Fruit fly (Drosophila melanogaster) whole organism, embryonic: ENCODE data around the gene NK7.1.
A peak's percentile ranks its signal among the peaks of the same experiment; 100 is the strongest.

Source experiments
- Adf1 ChIP-seq: fragments of 200-800 bp; sonication (Bioruptor generic); IDR thresholded peaks from 2 replicates; pipeline ENCODE4 v1.3.6; 2022; ENCODE audit warnings: missing biosample characterization, missing genetic modification characterization
- Atf-2 ChIP-seq: fragments of 200-800 bp; sonication (Bioruptor generic); optimal IDR thresholded peaks from 2 replicates; lab custom pipeline; 2016; ENCODE audit warnings: missing biosample characterization, missing genetic modification characterization
- Atf3 ChIP-seq: fragments of 200-800 bp; sonication (Bioruptor generic); optimal IDR thresholded peaks from 3 replicates; lab custom pipeline; 2016; ENCODE audit warnings: missing biosample characterization, missing genetic modification characterization
- B-H2 ChIP-seq: fragments of 200-800 bp; sonication (Bioruptor generic); optimal IDR thresholded peaks from 2 replicates; lab custom pipeline; 2018; ENCODE audit warnings: missing biosample characterization, mild to moderate bottlenecking, missing genetic modification characterization
- C15 ChIP-seq: fragments of 200-800 bp; sonication (Bioruptor generic); IDR thresholded peaks from 3 replicates; pipeline ENCODE4 v1.3.6; 2022; ENCODE audit warnings: missing biosample characterization, missing genetic modification characterization
- CG10431 ChIP-seq: fragments of 200-800 bp; sonication (Bioruptor generic); optimal IDR thresholded peaks from 3 replicates; lab custom pipeline; 2018; ENCODE audit warnings: missing biosample characterization, mild to moderate bottlenecking, missing genetic modification characterization
- CG10979 ChIP-seq: fragments of 200-800 bp; sonication (Bioruptor generic); optimal IDR thresholded peaks from 2 replicates; lab custom pipeline; 2018; ENCODE audit warnings: missing biosample characterization, mild to moderate bottlenecking, missing genetic modification characterization, moderate library complexity
- CG12299 ChIP-seq: fragments of 200-800 bp; sonication (Bioruptor generic); optimal IDR thresholded peaks from 2 replicates; lab custom pipeline; 2018; ENCODE audit warnings: missing biosample characterization, mild to moderate bottlenecking, missing genetic modification characterization
- CG12391 ChIP-seq: fragments of 200-800 bp; sonication (Bioruptor generic); optimal IDR thresholded peaks from 3 replicates; lab custom pipeline; 2018; ENCODE audit warnings: missing biosample characterization, mild to moderate bottlenecking, missing genetic modification characterization, moderate library complexity
- CG13123 ChIP-seq: fragments of 200-800 bp; sonication (Bioruptor generic); optimal IDR thresholded peaks from 2 replicates; lab custom pipeline; 2016; ENCODE audit warnings: missing biosample characterization, missing genetic modification characterization
- CG1529 ChIP-seq: fragments of 200-800 bp; sonication (Bioruptor generic); optimal IDR thresholded peaks from 3 replicates; lab custom pipeline; 2018; ENCODE audit warnings: missing biosample characterization, missing genetic modification characterization
- CG16815 ChIP-seq: fragments of 200-800 bp; sonication (Bioruptor generic); optimal IDR thresholded peaks from 3 replicates; lab custom pipeline; 2017; ENCODE audit warnings: missing biosample characterization, mild to moderate bottlenecking, missing genetic modification characterization
- CG17802 ChIP-seq: fragments of 200-800 bp; sonication (Bioruptor generic); optimal IDR thresholded peaks from 2 replicates; lab custom pipeline; 2018; ENCODE audit warnings: missing biosample characterization, mild to moderate bottlenecking, missing genetic modification characterization, moderate library complexity
- CG2889 ChIP-seq: fragments of 200-800 bp; sonication (Bioruptor generic); IDR thresholded peaks from 3 replicates; pipeline ENCODE4 v1.3.6; 2022; ENCODE audit warnings: missing biosample characterization, missing genetic modification characterization
- CG30431 ChIP-seq: fragments of 200-800 bp; sonication (Bioruptor generic); optimal IDR thresholded peaks from 2 replicates; lab custom pipeline; 2017; ENCODE audit warnings: missing biosample characterization, missing genetic modification characterization
- CG32532 ChIP-seq: fragments of 200-800 bp; sonication (Bioruptor generic); IDR thresholded peaks from 2 replicates; pipeline ENCODE4 v1.3.6; 2022; ENCODE audit warnings: missing biosample characterization, missing genetic modification characterization
- CG33213 ChIP-seq: fragments of 200-800 bp; sonication (Bioruptor generic); optimal IDR thresholded peaks from 3 replicates; lab custom pipeline; 2016; ENCODE audit warnings: missing biosample characterization, missing genetic modification characterization
- CG33557 ChIP-seq: fragments of 200-800 bp; sonication (Bioruptor generic); optimal IDR thresholded peaks from 2 replicates; lab custom pipeline; 2019; ENCODE audit warnings: missing biosample characterization, mild to moderate bottlenecking, missing genetic modification characterization, moderate library complexity
- CG34224 ChIP-seq: fragments of 200-800 bp; sonication (Bioruptor generic); IDR thresholded peaks from 3 replicates; pipeline ENCODE4 v1.3.6; 2022; ENCODE audit warnings: missing biosample characterization, missing genetic modification characterization; ENCODE audit not compliant: partially characterized antibody
- CG3726 ChIP-seq: fragments of 200-800 bp; sonication (Bioruptor generic); IDR thresholded peaks from 3 replicates; pipeline ENCODE4, ENCODE4 v1.3.6; 2022; ENCODE audit warnings: missing biosample characterization, missing genetic modification characterization
- CG4282 ChIP-seq: fragments of 200-800 bp; sonication (Bioruptor generic); optimal IDR thresholded peaks from 2 replicates; lab custom pipeline; 2016; ENCODE audit warnings: missing biosample characterization, missing genetic modification characterization
- CG6683 ChIP-seq: fragments of 200-800 bp; sonication (Bioruptor generic); optimal IDR thresholded peaks from 2 replicates; lab custom pipeline; 2017; ENCODE audit warnings: missing biosample characterization, mild to moderate bottlenecking, missing genetic modification characterization, missing genetic modification reagents
- CG7987 ChIP-seq: fragments of 200-800 bp; sonication (Bioruptor generic); optimal IDR thresholded peaks from 2 replicates; lab custom pipeline; 2018; ENCODE audit warnings: missing biosample characterization, mild to moderate bottlenecking, missing genetic modification characterization, moderate library complexity
- Doc3 ChIP-seq: fragments of 200-800 bp; sonication (Bioruptor generic); IDR thresholded peaks from 3 replicates; pipeline ENCODE4 v1.3.6; 2022; ENCODE audit warnings: missing biosample characterization, missing genetic modification characterization; ENCODE audit not compliant: partially characterized antibody
- Kr ChIP-seq: fragments of 200-800 bp; sonication (Bioruptor generic); optimal IDR thresholded peaks from 2 replicates; lab custom pipeline; 2017; ENCODE audit warnings: missing biosample characterization, mild to moderate bottlenecking, missing genetic modification characterization
- Lhr ChIP-seq: fragments of 200-800 bp; sonication (Bioruptor generic); optimal IDR thresholded peaks from 3 replicates; lab custom pipeline; 2017; ENCODE audit warnings: mild to moderate bottlenecking, missing biosample characterization, missing genetic modification reagents, missing genetic modification characterization
- Lpt ChIP-seq: fragments of >200 bp; optimal IDR thresholded peaks from 2 replicates; lab custom pipeline; 2018; ENCODE audit warnings: missing biosample characterization, missing genetic modification characterization
- Opbp ChIP-seq: fragments of 200-800 bp; sonication (Bioruptor generic); IDR thresholded peaks from 3 replicates; pipeline ENCODE4 v1.3.6; 2022; ENCODE audit warnings: missing biosample characterization, missing genetic modification characterization; ENCODE audit not compliant: partially characterized antibody
- Ptx1 ChIP-seq: fragments of 200-800 bp; sonication (Bioruptor generic); IDR thresholded peaks from 2 replicates; pipeline ENCODE4 v1.3.6; 2022; ENCODE audit warnings: missing biosample characterization, missing genetic modification characterization
- Ravus ChIP-seq: fragments of 200-800 bp; sonication (Bioruptor generic); IDR thresholded peaks from 2 replicates; pipeline ENCODE4 v1.3.6; 2022; ENCODE audit warnings: missing biosample characterization, missing genetic modification characterization
- Sox100B ChIP-seq: fragments of 200-800 bp; sonication (Bioruptor generic); optimal IDR thresholded peaks from 3 replicates; lab custom pipeline; 2018; ENCODE audit warnings: missing biosample characterization, mild to moderate bottlenecking, missing genetic modification characterization
- Sry-δ ChIP-seq: fragments of 200-800 bp; sonication (Bioruptor generic); optimal IDR thresholded peaks from 2 replicates; lab custom pipeline; 2016; ENCODE audit warnings: missing biosample characterization, missing genetic modification characterization
- Stat92E ChIP-seq, 3 experiments: fragments of >200 bp in 2 of 3; fragments of 200-800 bp in 1 of 3; sonication (Bioruptor generic) in 1 of 3; optimal IDR thresholded peaks; 2 replicates each; lab custom pipeline; 2017 to 2019; ENCODE audit warnings: missing biosample characterization in 3 of 3, missing genetic modification characterization in 3 of 3, mild to moderate bottlenecking in 1 of 3, moderate library complexity in 1 of 3
- Taf1 ChIP-seq: fragments of 200-800 bp; sonication (Bioruptor generic); IDR thresholded peaks from 2 replicates; pipeline ENCODE4 v1.3.6; 2022; ENCODE audit warnings: missing biosample characterization, missing genetic modification characterization
- Tbp ChIP-seq: fragments of >200 bp; optimal IDR thresholded peaks from 2 replicates; lab custom pipeline; 2018; ENCODE audit warnings: missing biosample characterization, missing genetic modification characterization
- ab ChIP-seq: fragments of 200-800 bp; sonication (Bioruptor generic); optimal IDR thresholded peaks from 2 replicates; lab custom pipeline; 2016; ENCODE audit warnings: missing biosample characterization, missing genetic modification characterization
- al ChIP-seq: fragments of 200-800 bp; sonication (Bioruptor generic); IDR thresholded peaks from 2 replicates; pipeline ENCODE4 v1.3.6; 2022; ENCODE audit warnings: missing biosample characterization, missing genetic modification characterization
- ara ChIP-seq: fragments of 200-800 bp; sonication (Bioruptor generic); IDR thresholded peaks from 2 replicates; pipeline ENCODE4 v1.3.6; 2022; ENCODE audit warnings: missing biosample characterization, missing genetic modification characterization
- ash1 ChIP-seq: fragments of 200-800 bp; sonication (Bioruptor generic); optimal IDR thresholded peaks from 2 replicates; lab custom pipeline; 2018; ENCODE audit warnings: missing biosample characterization, mild to moderate bottlenecking, missing genetic modification characterization
- dmrt11E ChIP-seq: fragments of 200-800 bp; sonication (Bioruptor generic); optimal IDR thresholded peaks from 3 replicates; lab custom pipeline; 2018; ENCODE audit warnings: missing biosample characterization, mild to moderate bottlenecking, missing genetic modification characterization, moderate library complexity
- fd3F ChIP-seq: fragments of 200-800 bp; sonication (Bioruptor generic); optimal IDR thresholded peaks from 2 replicates; lab custom pipeline; 2018; ENCODE audit warnings: missing biosample characterization, mild to moderate bottlenecking, missing genetic modification characterization, moderate library complexity
- h ChIP-seq: fragments of >200 bp; optimal IDR thresholded peaks from 2 replicates; lab custom pipeline; 2017
- hbn ChIP-seq: fragments of 200-800 bp; sonication (Bioruptor generic); IDR thresholded peaks from 2 replicates; pipeline ENCODE4 v1.3.6; 2022; ENCODE audit warnings: missing biosample characterization, missing genetic modification characterization; ENCODE audit not compliant: partially characterized antibody
- lab ChIP-seq: fragments of 200-800 bp; sonication (Bioruptor generic); optimal IDR thresholded peaks from 3 replicates; lab custom pipeline; 2017; ENCODE audit warnings: missing biosample characterization, missing genetic modification characterization, mild to moderate bottlenecking, moderate library complexity, missing genetic modification reagents
- odd ChIP-seq: fragments of 200-800 bp; sonication (Bioruptor generic); optimal IDR thresholded peaks from 2 replicates; lab custom pipeline; 2017; ENCODE audit warnings: missing biosample characterization, mild to moderate bottlenecking, missing genetic modification characterization
- pfk ChIP-seq: fragments of 200-800 bp; sonication (Bioruptor generic); optimal IDR thresholded peaks from 2 replicates; lab custom pipeline; 2018; ENCODE audit warnings: missing biosample characterization, mild to moderate bottlenecking, missing genetic modification characterization, moderate library complexity
- sc ChIP-seq, 3 experiments: fragments of >200 bp in 2 of 3; fragments of 200-800 bp in 1 of 3; sonication (Bioruptor generic) in 1 of 3; optimal IDR thresholded peaks; 2 replicates in 2 of 3; 3 replicates in 1 of 3; lab custom pipeline; 2017; ENCODE audit warnings: mild to moderate bottlenecking in 1 of 3, missing biosample characterization in 1 of 3, missing genetic modification characterization in 1 of 3, missing genetic modification reagents in 1 of 3
- slou ChIP-seq: fragments of 200-800 bp; sonication (Bioruptor generic); optimal IDR thresholded peaks from 3 replicates; lab custom pipeline; 2016; ENCODE audit warnings: missing biosample characterization, missing genetic modification characterization
- tin ChIP-seq: fragments of 200-800 bp; sonication (Bioruptor generic); optimal IDR thresholded peaks from 3 replicates; lab custom pipeline; 2016; ENCODE audit warnings: missing biosample characterization, missing genetic modification characterization
- yki ChIP-seq: fragments of >200 bp; optimal IDR thresholded peaks from 3 replicates; lab custom pipeline; 2018
- zfh2 ChIP-seq: fragments of 200-800 bp; sonication (Bioruptor generic); optimal IDR thresholded peaks from 2 replicates; lab custom pipeline; 2016; ENCODE audit warnings: missing biosample characterization, missing genetic modification characterization

The NK7.1 gene

DNA sequence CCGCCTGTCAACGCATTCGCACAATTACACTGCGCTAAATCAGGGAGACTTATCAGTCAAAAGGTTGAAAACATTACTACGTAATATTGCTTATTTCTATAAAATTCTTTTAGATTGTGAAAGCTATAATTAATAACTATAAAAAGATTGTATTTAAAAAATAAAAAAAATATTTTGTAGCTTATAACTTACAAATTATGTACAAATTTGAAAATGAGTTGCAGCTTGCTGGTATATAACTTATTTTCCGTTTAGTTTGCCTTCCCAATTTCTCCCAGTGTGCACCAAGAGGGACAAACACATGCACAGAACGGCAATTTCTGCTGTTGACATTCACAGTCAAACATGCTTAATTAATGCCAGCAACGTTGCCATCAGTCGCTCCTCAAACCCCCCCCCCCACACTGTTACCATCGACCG, 19.0 kb downstream of the NK7.1 start (continued):
- peak; percentile 39 for TF ChIP-seq CG16815
- TF ChIP-seq Atf-2 (GFP tag; lab: Kevin White, UChicago): no peak
- no peak for TF ChIP-seq Lhr
- TF ChIP-seq pfk (GFP tag; lab: Kevin White, UChicago): no peak
- peak; percentile 32 for TF ChIP-seq CG12299 (tag; lab: Kevin White, UChicago)
- TF ChIP-seq Adf1: no peak; the same call in 1 of the 2 replicates
- TF ChIP-seq CG17802 (tag; lab: Kevin White, UChicago): peak; percentile 25
- TF ChIP-seq Atf3 (GFP tag; lab: Kevin White, UChicago): no peak
- TF ChIP-seq yki (lab: Kevin White, UChicago): no peak
- TF ChIP-seq Sry-δ (GFP tag; lab: Kevin White, UChicago): no peak
- TF ChIP-seq Lpt (GFP tag; lab: Kevin White, UChicago): no peak
- peak; percentile 82 for TF ChIP-seq CG10979
- TF ChIP-seq Doc3: no peak
- peak; percentile 70 for TF ChIP-seq CG12391 (tag; lab: Kevin White, UChicago)
- no peak for TF ChIP-seq CG34224 (GFP tag; lab: Robert Waterston, UW)
- TF ChIP-seq CG7987 (GFP tag; lab: Kevin White, UChicago): peak; percentile 16
- TF ChIP-seq lab: peak; percentile 90
- no peak for TF ChIP-seq CG33557 (GFP tag; lab: Kevin White, UChicago)
- TF ChIP-seq B-H2 (GFP tag; lab: Kevin White, UChicago): no peak
- peak; percentile 85 for TF ChIP-seq Sox100B (GFP tag; lab: Kevin White, UChicago)
- TF ChIP-seq C15: 0 out of 3 replicates have a peak, but pooled peaks have one; percentile 42
- no peak for TF ChIP-seq Opbp (GFP tag; lab: Robert Waterston, UW)
- peak; percentile 49 for TF ChIP-seq tin (GFP tag; lab: Kevin White, UChicago)
- TF ChIP-seq sc (optimal IDR thresholded peaks at IDR 0.05; lab: Kevin White, UChicago): no peak
- TF ChIP-seq sc (GFP tag; optimal IDR thresholded peaks at IDR 0.05; lab: Kevin White, UChicago): peak; percentile 38
- no peak for TF ChIP-seq CG3726 (GFP tag; lab: Robert Waterston, UW)
- peak; percentile 46 for TF ChIP-seq al
- TF ChIP-seq CG30431 (GFP tag; lab: Kevin White, UChicago): peak; percentile 29
- TF ChIP-seq CG1529 (GFP tag; lab: Kevin White, UChicago): peak; percentile 41
- TF ChIP-seq slou (GFP tag; lab: Kevin White, UChicago): no peak
- no peak for TF ChIP-seq h (lab: Kevin White, UChicago)
- TF ChIP-seq hbn: no peak
- no peak for TF ChIP-seq Stat92E (GFP tag; optimal IDR thresholded peaks at IDR 0.05; lab: Kevin White, UChicago)
- peak; percentile 72 for TF ChIP-seq CG6683 (GFP tag; lab: Kevin White, UChicago)
- peak; percentile 44 for TF ChIP-seq dmrt11E (tag; lab: Kevin White, UChicago)
- peak; percentile 42 for TF ChIP-seq fd3F (GFP tag; lab: Kevin White, UChicago)
- TF ChIP-seq Kr (GFP tag; lab: Kevin White, UChicago): no peak
- TF ChIP-seq CG4282 (GFP tag; lab: Kevin White, UChicago): no peak
- no peak for TF ChIP-seq zfh2 (GFP tag; lab: Kevin White, UChicago)
- TF ChIP-seq odd: peak; percentile 63
- TF ChIP-seq CG32532 (GFP tag; lab: Robert Waterston, UW): peak; percentile 69
- no peak for TF ChIP-seq Tbp (GFP tag; lab: Kevin White, UChicago)
- TF ChIP-seq ara: 0 out of 2 replicates have a peak, but pooled peaks have one; percentile 35
- TF ChIP-seq Taf1: peak; percentile 68
- no peak for TF ChIP-seq ab (GFP tag; lab: Kevin White, UChicago)
- TF ChIP-seq Ptx1: peak; percentile 77
- TF ChIP-seq CG33213: no peak
- TF ChIP-seq CG10431 (GFP tag; lab: Kevin White, UChicago): no peak
- no peak for TF ChIP-seq CG2889 (GFP tag; lab: Robert Waterston, UW)
- TF ChIP-seq Ravus (GFP tag; lab: Robert Waterston, UW): no peak
- TF ChIP-seq ash1 (GFP tag; lab: Kevin White, UChicago): no peak
- TF ChIP-seq CG13123: peak; percentile 0
